Comparison of ENCODE assay signal across 3 fruit fly cellular contexts in the genomic region with DNA sequence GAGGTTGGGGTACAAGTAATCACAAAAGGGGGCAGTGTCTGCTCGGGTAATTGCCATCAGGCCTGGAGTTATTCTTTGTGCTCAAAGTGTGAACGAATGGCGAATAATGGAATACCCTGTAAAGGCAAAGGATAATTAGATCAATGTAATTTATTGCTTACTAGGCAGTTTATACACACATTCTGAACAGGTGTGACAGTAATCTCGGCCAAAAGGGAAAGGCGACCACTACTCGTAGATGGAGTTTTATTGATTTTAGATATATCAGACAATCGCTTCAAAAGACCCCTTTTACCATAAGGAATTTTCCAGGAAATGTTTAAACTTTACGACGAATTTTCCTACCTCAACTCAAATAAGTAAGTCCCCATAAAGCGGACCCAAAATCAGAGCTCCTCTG.
TF ChIP-seq lines count a peak whose summit lies in the region.

No protein-coding gene starts in this region.

TF ChIP-seq in whole organism, prepupa, 60 proteins besides CTCF, POLR2A, EP300 and RAD21 (continues in another document):
- TF ChIP-seq Hr38 (GFP tag; optimal IDR thresholded peaks at IDR 0.05; lab: Kevin White, UChicago) (no peak), Met (GFP tag; optimal IDR thresholded peaks at IDR 0.05; lab: Kevin White, UChicago) (peak; percentile 28), salr (GFP tag; optimal IDR thresholded peaks at IDR 0.05; lab: Kevin White, UChicago) (no peak), CG31627 (GFP tag; optimal IDR thresholded peaks at IDR 0.05; lab: Kevin White, UChicago) (peak; percentile 6), ss (GFP tag; optimal IDR thresholded peaks at IDR 0.05; lab: Kevin White, UChicago) (no peak), CG8119 (GFP tag; IDR thresholded peaks at IDR 0.05; lab: Robert Waterston, UW) (no peak), fkh (GFP tag; optimal IDR thresholded peaks at IDR 0.05; lab: Kevin White, UChicago) (no peak), Eip93F (GFP tag; optimal IDR thresholded peaks at IDR 0.05; lab: Kevin White, UChicago) (no peak), CG11902 (GFP tag; optimal IDR thresholded peaks at IDR 0.05; lab: Kevin White, UChicago) (no peak), Ets21C (GFP tag; optimal IDR thresholded peaks at IDR 0.05; lab: Kevin White, UChicago) (no peak), CG10669 (GFP tag; optimal IDR thresholded peaks at IDR 0.05; lab: Kevin White, UChicago) (no peak), Lpt (GFP tag; optimal IDR thresholded peaks at IDR 0.05; lab: Kevin White, UChicago) (no peak), svp (GFP tag; lab: Kevin White, UChicago) (peak; percentile 55), esn (GFP tag; optimal IDR thresholded peaks at IDR 0.05; lab: Kevin White, UChicago) (no peak), eg (GFP tag; IDR thresholded peaks at IDR 0.05; lab: Robert Waterston, UW) (no peak), fd59A (GFP tag; optimal IDR thresholded peaks at IDR 0.05; lab: Kevin White, UChicago) (no peak), Smox (GFP tag; optimal IDR thresholded peaks at IDR 0.05; lab: Kevin White, UChicago) (no peak), spab (GFP tag; optimal IDR thresholded peaks at IDR 0.05; lab: Kevin White, UChicago) (no peak), CG6163 (GFP tag; IDR thresholded peaks at IDR 0.05; lab: Robert Waterston, UW) (no peak), Eip78C (GFP tag; lab: Kevin White, UChicago) (peak; percentile 26), topi (GFP tag; optimal IDR thresholded peaks at IDR 0.05; lab: Kevin White, UChicago) (peak; percentile 12), CG3919 (GFP tag; optimal IDR thresholded peaks at IDR 0.05; lab: Kevin White, UChicago) (no peak), pdm3 (GFP tag; optimal IDR thresholded peaks at IDR 0.05; lab: Kevin White, UChicago) (no peak), Gug (GFP tag; IDR thresholded peaks at IDR 0.05; lab: Robert Waterston, UW) (no peak), Sox14 (GFP tag; optimal IDR thresholded peaks at IDR 0.05; lab: Kevin White, UChicago) (no peak), dac (GFP tag; optimal IDR thresholded peaks at IDR 0.05; lab: Kevin White, UChicago) (no peak), lz (GFP tag; optimal IDR thresholded peaks at IDR 0.05; lab: Kevin White, UChicago) (no peak), CG7368 (GFP tag; optimal IDR thresholded peaks at IDR 0.05; lab: Kevin White, UChicago) (no peak), Eip75B (GFP tag; optimal IDR thresholded peaks at IDR 0.05; lab: Kevin White, UChicago) (no peak), fd85E (GFP tag; optimal IDR thresholded peaks at IDR 0.05; lab: Kevin White, UChicago) (no peak), CG9139 (GFP tag; optimal IDR thresholded peaks at IDR 0.05; lab: Kevin White, UChicago) (no peak), CG8632 (GFP tag; optimal IDR thresholded peaks at IDR 0.05; lab: Kevin White, UChicago) (no peak)

TF ChIP-seq in whole organism, pupa, 21 proteins besides CTCF, POLR2A, EP300 and RAD21:
- peak; percentile 5 for TF ChIP-seq CG8159 (tag; optimal IDR thresholded peaks at IDR 0.05; lab: Kevin White, UChicago)
- no peak for TF ChIP-seq CG32121 (GFP tag; IDR thresholded peaks at IDR 0.05; lab: Robert Waterston, UW)
- no peak for TF ChIP-seq Pif1A (GFP tag; optimal IDR thresholded peaks at IDR 0.05; lab: Kevin White, UChicago)

TF ChIP-seq in whole organism, wandering third instar larva, 38 proteins besides CTCF, POLR2A, EP300 and RAD21:
- TF ChIP-seq Hnf4 (GFP tag; optimal IDR thresholded peaks at IDR 0.05; lab: Kevin White, UChicago) (no peak), sage (GFP tag; optimal IDR thresholded peaks at IDR 0.05; lab: Kevin White, UChicago) (no peak), dmrt93B (GFP tag; optimal IDR thresholded peaks at IDR 0.05; lab: Kevin White, UChicago) (no peak), usp (GFP tag; optimal IDR thresholded peaks at IDR 0.05; lab: Kevin White, UChicago) (no peak), Jra (GFP tag; optimal IDR thresholded peaks at IDR 0.05; lab: Kevin White, UChicago) (no peak), fru (GFP tag; optimal IDR thresholded peaks at IDR 0.05; lab: Kevin White, UChicago) (peak; percentile 38), sv (GFP tag; optimal IDR thresholded peaks at IDR 0.05; lab: Kevin White, UChicago) (no peak), HLH106 (tag; optimal IDR thresholded peaks at IDR 0.05; lab: Kevin White, UChicago) (no peak), pan (optimal IDR thresholded peaks at IDR 0.05; lab: Kevin White, UChicago) (no peak), woc (GFP tag; optimal IDR thresholded peaks at IDR 0.05; lab: Kevin White, UChicago) (peak; percentile 54), Rel (GFP tag; optimal IDR thresholded peaks at IDR 0.05; lab: Kevin White, UChicago) (no peak), Rel (tag; optimal IDR thresholded peaks at IDR 0.05; lab: Kevin White, UChicago) (no peak), jim (GFP tag; optimal IDR thresholded peaks at IDR 0.05; lab: Kevin White, UChicago) (no peak)
TF ChIP-seq in whole organism, wandering third instar larva: peak in this region for 2.
